Worm (Caenorhabditis elegans) whole organism, mixed stage, embryonic: ENCODE results near the gene nhr-134.

Experiments
- elt-1 ChIP-seq: sonication (generic microtip); optimal IDR thresholded peaks from 2 replicates; lab custom pipeline; 2017; ENCODE audit warnings: missing genetic modification characterization, mild to moderate bottlenecking, missing compliant biosample characterization, antibody characterized with exemption, moderate library complexity, borderline replicate concordance; ENCODE audit not compliant: insufficient read depth
- elt-3 ChIP-seq: fragments of 150-350 bp; optimal IDR thresholded peaks from 2 replicates; lab custom pipeline; 2014; ENCODE audit warnings: missing biosample characterization, missing genetic modification characterization
- mab-5 ChIP-seq: fragments of 150-350 bp; optimal IDR thresholded peaks from 2 replicates; lab custom pipeline; 2014; ENCODE audit warnings: missing biosample characterization, missing genetic modification characterization
- nhr-28 ChIP-seq: fragments of 150-350 bp; optimal IDR thresholded peaks from 2 replicates; lab custom pipeline; 2014; ENCODE audit warnings: missing biosample characterization, missing genetic modification characterization
- pha-4 ChIP-seq: fragments of 150-350 bp; optimal IDR thresholded peaks from 2 replicates; lab custom pipeline; 2018; ENCODE audit warnings: missing biosample characterization, missing genetic modification reagents, missing genetic modification characterization

ce11 chrV:2206801-2207200 is 24.2 kb upstream of the nhr-134 start, which contains the start of gene svh-11:
- TF ChIP-seq mab-5 (tag; lab: Kevin White, UChicago) (no peak), elt-3 (tag; lab: Kevin White, UChicago) (no peak), elt-1 (tag; lab: Kevin White, UChicago) (no peak), nhr-28 (no peak), pha-4 (no peak)
